Worm (Caenorhabditis elegans) whole organism, L3 larva: Measurements from ENCODE around the gene allo-1.

Source experiments
- eor-1 ChIP-seq, 2 experiments: fragments of 150-350 bp; optimal IDR thresholded peaks; 2 replicates each; lab custom pipeline; 2014 to 2018; ENCODE audit warnings: missing biosample characterization in 2 of 2, missing genetic modification characterization in 2 of 2
- nhr-23 ChIP-seq: fragments of 150-350 bp; optimal IDR thresholded peaks from 2 replicates; lab custom pipeline; 2014; ENCODE audit warnings: missing biosample characterization, missing genetic modification reagents, missing genetic modification characterization
- pha-4 ChIP-seq: fragments of 150-350 bp; optimal IDR thresholded peaks from 2 replicates; lab custom pipeline; 2014; ENCODE audit warnings: missing biosample characterization, missing genetic modification reagents, missing genetic modification characterization
- unc-62 ChIP-seq: fragments of 150-350 bp; sonication (generic microtip); optimal IDR thresholded peaks from 4 replicates; lab custom pipeline; 2014; ENCODE audit warnings: missing biosample characterization, missing genetic modification reagents, missing genetic modification characterization

DNA sequence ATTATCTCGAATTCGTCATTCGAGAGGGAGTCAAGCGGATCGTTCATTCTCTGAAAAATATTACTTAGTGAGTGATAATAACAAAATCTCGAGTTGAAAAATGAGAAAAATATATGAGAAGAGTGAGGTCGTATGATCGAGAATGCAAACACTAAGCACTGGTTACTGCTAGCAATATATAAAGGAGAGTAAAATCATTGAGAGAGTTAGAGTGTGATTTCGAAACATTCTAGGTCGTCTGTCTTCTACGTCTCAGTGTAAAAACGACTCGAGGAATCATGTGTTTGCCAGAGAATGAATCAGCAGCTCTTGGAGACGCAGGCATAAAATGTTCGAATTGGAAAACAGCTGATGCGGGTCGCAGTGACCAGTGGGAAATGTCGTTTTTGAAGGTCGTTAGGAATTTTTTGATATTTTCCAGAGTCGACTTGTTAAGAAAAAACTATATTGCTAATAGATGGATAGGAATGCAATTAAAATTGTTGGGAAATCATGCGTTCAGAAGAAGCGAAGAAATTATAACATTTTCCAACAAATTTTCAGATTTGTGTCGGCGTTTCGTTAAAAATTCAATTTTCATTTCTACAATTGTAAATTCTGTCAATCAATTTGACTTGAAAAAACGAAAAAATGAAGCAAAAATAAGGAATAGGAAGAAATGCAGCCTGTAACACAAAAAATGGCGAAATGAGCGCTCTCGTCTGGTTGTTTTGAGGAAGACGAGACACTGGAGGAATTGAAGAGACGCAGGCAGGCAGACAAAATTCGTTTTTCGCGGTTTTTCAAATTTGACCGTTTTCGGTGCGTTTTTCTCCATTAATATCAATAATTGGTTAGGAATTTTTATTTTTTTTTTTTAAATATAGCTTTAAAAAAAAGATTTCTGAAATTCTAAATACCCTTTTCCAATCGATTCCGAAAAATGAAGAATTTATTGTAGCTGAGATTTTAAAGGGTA lies at the start of gene allo-1:
- TF ChIP-seq nhr-23 (tag; lab: Kevin White, UChicago) (peak; percentile 72), pha-4 (peak; percentile 67), eor-1 (tag; optimal IDR thresholded peaks at IDR 0.05; lab: Kevin White, UChicago) (no peak), unc-62 (GFP tag; lab: Kevin White, UChicago) (no peak)
